Worm (Caenorhabditis elegans) whole organism, mixed stage, embryonic: Measurements from ENCODE around the gene Y6G8.14.
"Not testable (repeated sequence)": the region's sequence is repeated elsewhere in the genome, so short reads cannot be mapped to it uniquely, and the experiment has no call there.

Experiments used
- ceh-39 ChIP-seq: fragments of 150-350 bp; optimal IDR thresholded peaks from 2 replicates; lab custom pipeline; 2014; ENCODE audit warnings: missing biosample characterization, missing genetic modification characterization
- ceh-43 ChIP-seq: fragments of 200-800 bp; sonication (Bioruptor generic); optimal IDR thresholded peaks from 2 replicates; lab custom pipeline; 2018; ENCODE audit warnings: mild to moderate bottlenecking, missing genetic modification characterization, moderate library complexity, missing compliant biosample characterization
- ceh-83 ChIP-seq: fragments of 200-800 bp; sonication (Bioruptor generic); optimal IDR thresholded peaks from 2 replicates; lab custom pipeline; 2018; ENCODE audit warnings: mild to moderate bottlenecking, missing genetic modification characterization, missing compliant biosample characterization
- cnd-1 ChIP-seq: fragments of 200-800 bp; sonication (Bioruptor generic); optimal IDR thresholded peaks from 2 replicates; lab custom pipeline; 2018; ENCODE audit warnings: mild to moderate bottlenecking, missing genetic modification characterization, missing compliant biosample characterization
- flh-1 ChIP-seq: fragments of 200-800 bp; sonication (Bioruptor generic); optimal IDR thresholded peaks from 2 replicates; lab custom pipeline; 2018; ENCODE audit warnings: mild to moderate bottlenecking, missing genetic modification characterization, moderate library complexity, missing compliant biosample characterization
- lin-13 ChIP-seq: fragments of 150-350 bp; optimal IDR thresholded peaks from 2 replicates; lab custom pipeline; 2014; ENCODE audit warnings: missing biosample characterization, missing genetic modification characterization
- lin-32 ChIP-seq: fragments of 200-800 bp; sonication (Bioruptor generic); optimal IDR thresholded peaks from 2 replicates; lab custom pipeline; 2018; ENCODE audit warnings: mild to moderate bottlenecking, missing genetic modification characterization, missing compliant biosample characterization
- mab-5 ChIP-seq: fragments of 150-350 bp; optimal IDR thresholded peaks from 2 replicates; lab custom pipeline; 2014; ENCODE audit warnings: missing biosample characterization, missing genetic modification characterization
- mep-1 ChIP-seq: fragments of 150-350 bp; optimal IDR thresholded peaks from 2 replicates; lab custom pipeline; 2017; ENCODE audit warnings: missing biosample characterization, missing genetic modification reagents, missing genetic modification characterization, inconsistent platforms
- mls-2 ChIP-seq: sonication (generic microtip); optimal IDR thresholded peaks from 2 replicates; lab custom pipeline; 2016; ENCODE audit warnings: mild to moderate bottlenecking, missing genetic modification characterization, moderate library complexity, missing compliant biosample characterization
- nhr-76 ChIP-seq: sonication (generic microtip); optimal IDR thresholded peaks from 2 replicates; lab custom pipeline; 2017; ENCODE audit warnings: missing biosample characterization, missing genetic modification characterization
- sem-2 ChIP-seq: fragments of 200-800 bp; sonication (Bioruptor generic); optimal IDR thresholded peaks from 2 replicates; lab custom pipeline; 2018; ENCODE audit warnings: mild to moderate bottlenecking, missing genetic modification characterization, missing compliant biosample characterization
- sptf-1 ChIP-seq: sonication (generic microtip); optimal IDR thresholded peaks from 2 replicates; lab custom pipeline; 2017; ENCODE audit warnings: mild to moderate bottlenecking, missing genetic modification characterization, moderate library complexity, missing compliant biosample characterization
- tbx-8 ChIP-seq: fragments of 200-800 bp; sonication (Bioruptor generic); optimal IDR thresholded peaks from 2 replicates; lab custom pipeline; 2018; ENCODE audit warnings: mild to moderate bottlenecking, missing genetic modification characterization, moderate library complexity, missing compliant biosample characterization
- unc-62 ChIP-seq: fragments of 150-350 bp; optimal IDR thresholded peaks from 2 replicates; lab custom pipeline; 2014; ENCODE audit warnings: missing biosample characterization, missing genetic modification reagents, missing genetic modification characterization

Gene Y6G8.14

DNA sequence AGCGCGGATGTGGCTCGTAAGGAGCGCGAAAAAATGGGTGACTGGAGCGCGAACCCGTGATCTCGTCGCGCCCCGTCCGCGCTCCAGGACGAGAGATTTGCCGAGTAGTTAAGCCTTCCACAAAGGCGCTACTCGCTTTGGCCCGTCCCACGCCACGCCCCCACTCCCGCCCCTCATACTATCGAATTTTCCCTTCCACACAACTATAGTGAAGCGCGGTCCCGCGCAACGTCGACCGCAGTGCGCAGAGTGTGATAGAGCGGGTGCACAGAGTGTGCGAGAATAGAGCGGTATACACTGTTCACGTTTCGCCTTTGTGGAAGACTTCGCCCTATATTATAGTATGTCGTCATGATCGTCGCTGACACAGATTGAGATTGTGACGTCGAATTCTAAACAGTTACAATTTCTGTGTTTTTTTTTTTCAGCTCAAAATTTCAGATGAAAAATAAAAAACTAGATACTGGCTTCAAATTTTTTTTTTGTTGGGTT, 29.8 kb downstream of the Y6G8.14 start, which contains the start of gene fbxa-133:
Gene fbxa-133, plus strand, starts transcription at position 442 of the 492 bp plus-strand sequence.
- not testable (repeated sequence) for TF ChIP-seq lin-13 (tag; lab: Kevin White, UChicago); lin-32 (GFP tag; lab: Kevin White, UChicago); ceh-39

DNA sequence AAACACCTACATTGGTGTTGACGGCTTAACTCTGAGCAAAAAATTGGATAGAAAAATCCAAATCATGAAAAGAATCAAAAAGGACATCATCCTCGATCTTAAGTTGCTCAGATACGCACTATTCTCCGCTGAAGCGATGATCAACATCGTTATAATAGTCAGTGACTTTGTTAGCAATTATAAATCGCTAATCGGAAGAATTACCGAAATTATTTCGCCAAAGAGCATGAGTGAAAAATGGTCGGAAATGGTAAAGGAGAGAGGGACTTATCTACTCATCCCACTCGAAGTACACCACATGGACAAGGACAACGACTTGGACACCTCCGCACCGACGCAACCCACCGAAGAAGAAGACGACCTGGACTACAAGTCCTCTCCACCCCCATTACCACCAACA, 34.1 kb downstream of the Y6G8.14 start:
- TF ChIP-seq ceh-83 (no peak), cnd-1 (no peak), tbx-8 (GFP tag; lab: Kevin White, UChicago) (no peak), sem-2 (GFP tag; lab: Kevin White, UChicago) (no peak)

DNA sequence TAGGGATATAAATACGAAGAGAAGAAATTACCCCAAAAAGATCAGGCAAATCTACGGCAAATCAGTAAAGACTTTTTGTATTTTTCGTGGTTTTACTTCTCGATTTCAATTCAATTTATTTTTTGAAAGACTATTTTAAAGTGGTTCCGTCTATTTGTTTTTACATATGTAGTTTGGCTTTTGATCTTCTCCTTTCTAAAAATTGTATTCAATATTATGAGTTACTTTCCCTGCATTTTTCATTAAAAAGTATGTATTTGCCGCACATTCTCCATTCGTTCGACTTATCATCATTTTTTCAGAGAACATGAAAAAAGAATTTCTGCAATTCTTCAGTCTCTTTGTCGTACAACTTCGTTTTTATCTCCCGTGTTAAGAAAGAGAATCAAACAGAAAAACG, 47.3 kb downstream of the Y6G8.14 start, which contains the start of gene C38D9.2:
Gene C38D9.2, plus strand, starts transcription at position 301 of the 400 bp plus-strand sequence.
- TF ChIP-seq sem-2 (GFP tag; lab: Kevin White, UChicago) (no peak), mep-1 (tag; lab: Kevin White, UChicago) (no peak), nhr-76 (no peak), ceh-43 (GFP tag; lab: Kevin White, UChicago) (no peak), flh-1 (GFP tag; lab: Kevin White, UChicago) (no peak), sptf-1 (tag; lab: Kevin White, UChicago) (no peak), mls-2 (no peak), unc-62 (no peak)

DNA sequence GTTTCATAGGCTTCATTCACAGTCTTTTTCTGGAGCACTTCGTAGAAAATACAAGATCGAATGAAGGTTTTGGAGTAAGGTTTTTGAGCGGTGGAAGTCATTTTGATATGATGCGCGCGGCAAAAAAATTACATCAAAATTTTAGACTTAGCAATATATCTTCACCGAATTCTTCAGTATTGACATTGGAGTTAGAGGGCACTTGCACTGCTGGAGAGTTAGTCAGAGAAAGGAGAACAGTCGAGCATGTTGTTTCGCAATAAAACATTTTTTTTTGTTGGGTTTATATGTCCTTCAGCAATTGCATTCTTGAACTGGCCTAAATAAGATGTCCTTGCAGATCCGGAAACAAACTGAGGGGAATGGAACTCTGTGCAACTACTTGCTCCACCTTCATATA, 48.2 kb downstream of the Y6G8.14 start, which contains the start of gene fbxa-171:
Gene fbxa-171, minus strand, starts transcription at position 101 of the 400 bp plus-strand sequence.
- TF ChIP-seq sem-2 (GFP tag; lab: Kevin White, UChicago) (no peak), mab-5 (no peak), nhr-76 (no peak)
